Worm (Caenorhabditis elegans): ENCODE measurements around the gene scl-11.

- TF ChIP-seq pes-1 (GFP tag; IDR thresholded peaks at IDR 0.05) (no peak), flt-1 (GFP tag; IDR thresholded peaks at IDR 0.05) (no peak)
These were observed 6.2 kb upstream of the scl-11 start for ce11 chrIV:13044980-13045379.
